Fruit fly (Drosophila melanogaster) whole organism, embryonic: ENCODE measurements around the gene CG6163.

Source experiments
- Bdp1 ChIP-seq: fragments of 200-800 bp; sonication (Bioruptor generic); optimal IDR thresholded peaks from 3 replicates; lab custom pipeline; 2016; ENCODE audit warnings: missing biosample characterization, missing genetic modification characterization
- CG10274 ChIP-seq: fragments of 200-800 bp; sonication (Bioruptor generic); optimal IDR thresholded peaks from 3 replicates; lab custom pipeline; 2017; ENCODE audit warnings: missing biosample characterization, mild to moderate bottlenecking, missing genetic modification characterization
- CG12155 ChIP-seq: fragments of 200-800 bp; sonication (Bioruptor generic); optimal IDR thresholded peaks from 3 replicates; lab custom pipeline; 2016; ENCODE audit warnings: missing biosample characterization, missing genetic modification characterization
- CG12391 ChIP-seq: fragments of 200-800 bp; sonication (Bioruptor generic); optimal IDR thresholded peaks from 3 replicates; lab custom pipeline; 2018; ENCODE audit warnings: missing biosample characterization, mild to moderate bottlenecking, missing genetic modification characterization, moderate library complexity
- CG30431 ChIP-seq: fragments of 200-800 bp; sonication (Bioruptor generic); optimal IDR thresholded peaks from 2 replicates; lab custom pipeline; 2017; ENCODE audit warnings: missing biosample characterization, missing genetic modification characterization
- CG32767 ChIP-seq: fragments of 200-800 bp; sonication (Bioruptor generic); IDR thresholded peaks from 2 replicates; pipeline ENCODE4 v1.3.6; 2022; ENCODE audit warnings: missing biosample characterization, missing genetic modification characterization
- CG3407 ChIP-seq: fragments of 200-800 bp; sonication (Bioruptor generic); optimal IDR thresholded peaks from 2 replicates; lab custom pipeline; 2018; ENCODE audit warnings: missing biosample characterization, mild to moderate bottlenecking, missing genetic modification characterization
- CG6765 ChIP-seq: fragments of 200-800 bp; sonication (Bioruptor generic); optimal IDR thresholded peaks from 3 replicates; lab custom pipeline; 2017; ENCODE audit warnings: missing biosample characterization, mild to moderate bottlenecking, missing genetic modification characterization
- CG6813 ChIP-seq: fragments of 200-800 bp; sonication (Bioruptor generic); optimal IDR thresholded peaks from 2 replicates; lab custom pipeline; 2017; ENCODE audit warnings: missing biosample characterization, missing genetic modification characterization, mild to moderate bottlenecking, moderate library complexity, missing genetic modification reagents
- CG7745 ChIP-seq: fragments of 200-800 bp; sonication (Bioruptor generic); optimal IDR thresholded peaks from 2 replicates; lab custom pipeline; 2018; ENCODE audit warnings: missing biosample characterization, mild to moderate bottlenecking, missing genetic modification characterization, moderate library complexity
- Elba2 ChIP-seq: fragments of 200-800 bp; sonication (Bioruptor generic); optimal IDR thresholded peaks from 3 replicates; lab custom pipeline; 2016; ENCODE audit warnings: missing biosample characterization, missing genetic modification characterization
- Fer3 ChIP-seq: fragments of 200-800 bp; sonication (Bioruptor generic); optimal IDR thresholded peaks from 2 replicates; lab custom pipeline; 2018; ENCODE audit warnings: missing biosample characterization, mild to moderate bottlenecking, missing genetic modification characterization, moderate library complexity
- HHEX ChIP-seq: fragments of 200-800 bp; sonication (Bioruptor generic); optimal IDR thresholded peaks from 3 replicates; lab custom pipeline; 2017; ENCODE audit warnings: missing biosample characterization, mild to moderate bottlenecking, missing genetic modification characterization, missing genetic modification reagents
- HLH54F ChIP-seq: fragments of 200-800 bp; sonication (Bioruptor generic); optimal IDR thresholded peaks from 3 replicates; lab custom pipeline; 2016; ENCODE audit warnings: missing biosample characterization, missing genetic modification characterization
- Jarid2 ChIP-seq: fragments of 200-800 bp; sonication (Bioruptor generic); optimal IDR thresholded peaks from 3 replicates; lab custom pipeline; 2017; ENCODE audit warnings: mild to moderate bottlenecking, missing biosample characterization, missing genetic modification reagents, missing genetic modification characterization
- Max ChIP-seq: fragments of 200-800 bp; sonication (Bioruptor generic); optimal IDR thresholded peaks from 2 replicates; lab custom pipeline; 2016; ENCODE audit warnings: missing biosample characterization, mild to moderate bottlenecking, missing genetic modification characterization
- Med ChIP-seq: fragments of 200-800 bp; sonication (Bioruptor generic); peaks from one replicate; lab custom pipeline; 2016; ENCODE audit warnings: missing biosample characterization, missing genetic modification characterization, mild to moderate bottlenecking, inconsistent platforms, moderate library complexity
- NC2β ChIP-seq: fragments of 200-800 bp; sonication (Bioruptor generic); optimal IDR thresholded peaks from 2 replicates; lab custom pipeline; 2016; ENCODE audit warnings: missing biosample characterization, missing genetic modification characterization
- NfI ChIP-seq: fragments of 200-800 bp; sonication (Bioruptor generic); optimal IDR thresholded peaks from 3 replicates; lab custom pipeline; 2018; ENCODE audit warnings: missing biosample characterization, mild to moderate bottlenecking, missing genetic modification characterization, moderate library complexity
- Rfx ChIP-seq: fragments of 200-800 bp; sonication (Bioruptor generic); IDR thresholded peaks from 2 replicates; pipeline ENCODE4 v1.3.6; 2022; ENCODE audit warnings: missing biosample characterization, missing genetic modification characterization
- Sox102F ChIP-seq: fragments of 200-800 bp; sonication (Bioruptor generic); optimal IDR thresholded peaks from 2 replicates; lab custom pipeline; 2018; ENCODE audit warnings: missing biosample characterization, mild to moderate bottlenecking, missing genetic modification characterization, moderate library complexity
- aop ChIP-seq: fragments of 200-800 bp; sonication (Bioruptor generic); IDR thresholded peaks from 2 replicates; pipeline ENCODE4 v1.3.6; 2022; ENCODE audit warnings: missing biosample characterization, missing genetic modification characterization
- ase ChIP-seq: fragments of 200-800 bp; sonication (Bioruptor generic); IDR thresholded peaks from 3 replicates; pipeline ENCODE4 v1.3.6; 2022; ENCODE audit warnings: missing biosample characterization, missing genetic modification characterization
- ato ChIP-seq: fragments of 200-800 bp; sonication (Bioruptor generic); IDR thresholded peaks from 2 replicates; pipeline ENCODE4 v1.3.6; 2022; ENCODE audit warnings: missing biosample characterization, missing genetic modification characterization; ENCODE audit not compliant: partially characterized antibody
- bbx ChIP-seq: fragments of 200-800 bp; sonication (Bioruptor generic); IDR thresholded peaks from 2 replicates; pipeline ENCODE4 v1.3.6; 2022; ENCODE audit warnings: missing biosample characterization, missing genetic modification characterization; ENCODE audit not compliant: partially characterized antibody
- cas ChIP-seq: fragments of 200-800 bp; sonication (Bioruptor generic); IDR thresholded peaks from 2 replicates; pipeline ENCODE4 v1.3.6; 2022; ENCODE audit warnings: missing biosample characterization, missing genetic modification characterization
- chm ChIP-seq: fragments of 200-800 bp; sonication (Bioruptor generic); IDR thresholded peaks from 2 replicates; pipeline ENCODE4 v1.3.6; 2022; ENCODE audit warnings: missing biosample characterization, missing genetic modification characterization
- dpn ChIP-seq, 2 experiments: fragments of 200-800 bp; sonication (Bioruptor generic); optimal IDR thresholded peaks; 3 replicates each; lab custom pipeline; 2016; ENCODE audit warnings: missing biosample characterization in 2 of 2, missing genetic modification characterization in 2 of 2
- esg ChIP-seq: fragments of 200-800 bp; sonication (Bioruptor generic); conservative IDR thresholded peaks from 2 replicates; pipeline ENCODE4 v1.3.6; 2022; ENCODE audit warnings: missing biosample characterization, missing genetic modification characterization
- h ChIP-seq: fragments of >200 bp; optimal IDR thresholded peaks from 2 replicates; lab custom pipeline; 2017
- knrl ChIP-seq: fragments of 200-800 bp; sonication (Bioruptor generic); IDR thresholded peaks from 3 replicates; pipeline ENCODE4 v1.3.6; 2022; ENCODE audit warnings: missing biosample characterization, missing genetic modification characterization; ENCODE audit not compliant: partially characterized antibody
- maf-S ChIP-seq: fragments of 200-800 bp; sonication (Bioruptor generic); optimal IDR thresholded peaks from 2 replicates; lab custom pipeline; 2016; ENCODE audit warnings: missing biosample characterization, missing genetic modification characterization
- mam ChIP-seq: fragments of 200-800 bp; sonication (Bioruptor generic); optimal IDR thresholded peaks from 3 replicates; lab custom pipeline; 2016; ENCODE audit warnings: missing biosample characterization, missing genetic modification characterization
- mirr ChIP-seq: fragments of 200-800 bp; sonication (Bioruptor generic); optimal IDR thresholded peaks from 3 replicates; lab custom pipeline; 2018; ENCODE audit warnings: missing biosample characterization, mild to moderate bottlenecking, missing genetic modification characterization
- nerfin-2 ChIP-seq: fragments of 200-800 bp; sonication (Bioruptor generic); IDR thresholded peaks from 2 replicates; pipeline ENCODE4 v1.3.6; 2022; ENCODE audit warnings: missing biosample characterization, missing genetic modification characterization; ENCODE audit not compliant: partially characterized antibody
- nmo ChIP-seq: fragments of 200-800 bp; sonication (Bioruptor generic); optimal IDR thresholded peaks from 2 replicates; lab custom pipeline; 2018; ENCODE audit warnings: missing biosample characterization, mild to moderate bottlenecking, missing genetic modification characterization, moderate library complexity
- odd ChIP-seq: fragments of 200-800 bp; sonication (Bioruptor generic); optimal IDR thresholded peaks from 2 replicates; lab custom pipeline; 2017; ENCODE audit warnings: missing biosample characterization, mild to moderate bottlenecking, missing genetic modification characterization
- p53 ChIP-seq: fragments of 200-800 bp; sonication (Bioruptor generic); optimal IDR thresholded peaks from 2 replicates; lab custom pipeline; 2016; ENCODE audit warnings: missing biosample characterization, missing genetic modification characterization
- pnt ChIP-seq: fragments of 200-800 bp; sonication (Bioruptor generic); optimal IDR thresholded peaks from 3 replicates; lab custom pipeline; 2016; ENCODE audit warnings: missing biosample characterization, missing genetic modification characterization
- psq ChIP-seq: fragments of 200-800 bp; sonication (Bioruptor generic); optimal IDR thresholded peaks from 2 replicates; lab custom pipeline; 2017; ENCODE audit warnings: missing biosample characterization, missing genetic modification characterization
- sens ChIP-seq: fragments of 200-800 bp; sonication (Bioruptor generic); peaks from one replicate; lab custom pipeline; 2016; ENCODE audit warnings: missing biosample characterization, missing genetic modification characterization
- slbo ChIP-seq: fragments of 200-800 bp; sonication (Bioruptor generic); IDR thresholded peaks from 2 replicates; pipeline ENCODE4 v1.3.6; 2022; ENCODE audit warnings: missing biosample characterization, missing genetic modification characterization
- sqz ChIP-seq: fragments of 200-800 bp; sonication (Bioruptor generic); optimal IDR thresholded peaks from 3 replicates; lab custom pipeline; 2018; ENCODE audit warnings: missing biosample characterization, mild to moderate bottlenecking, missing genetic modification characterization
- ssp ChIP-seq: fragments of 200-800 bp; sonication (Bioruptor generic); IDR thresholded peaks from 2 replicates; pipeline ENCODE4 v1.3.6; 2022; ENCODE audit warnings: missing biosample characterization, missing genetic modification characterization
- tgo ChIP-seq: fragments of 200-800 bp; sonication (Bioruptor generic); IDR thresholded peaks from 3 replicates; pipeline ENCODE4 v1.3.6; 2022; ENCODE audit warnings: missing biosample characterization, missing genetic modification characterization
- tin ChIP-seq: fragments of 200-800 bp; sonication (Bioruptor generic); optimal IDR thresholded peaks from 3 replicates; lab custom pipeline; 2016; ENCODE audit warnings: missing biosample characterization, missing genetic modification characterization
- ttk ChIP-seq: fragments of 200-800 bp; sonication (Bioruptor generic); IDR thresholded peaks from 2 replicates; pipeline ENCODE4 v2.1.2; 2022; ENCODE audit warnings: missing biosample characterization, missing genetic modification characterization

CG6163 gene

DNA sequence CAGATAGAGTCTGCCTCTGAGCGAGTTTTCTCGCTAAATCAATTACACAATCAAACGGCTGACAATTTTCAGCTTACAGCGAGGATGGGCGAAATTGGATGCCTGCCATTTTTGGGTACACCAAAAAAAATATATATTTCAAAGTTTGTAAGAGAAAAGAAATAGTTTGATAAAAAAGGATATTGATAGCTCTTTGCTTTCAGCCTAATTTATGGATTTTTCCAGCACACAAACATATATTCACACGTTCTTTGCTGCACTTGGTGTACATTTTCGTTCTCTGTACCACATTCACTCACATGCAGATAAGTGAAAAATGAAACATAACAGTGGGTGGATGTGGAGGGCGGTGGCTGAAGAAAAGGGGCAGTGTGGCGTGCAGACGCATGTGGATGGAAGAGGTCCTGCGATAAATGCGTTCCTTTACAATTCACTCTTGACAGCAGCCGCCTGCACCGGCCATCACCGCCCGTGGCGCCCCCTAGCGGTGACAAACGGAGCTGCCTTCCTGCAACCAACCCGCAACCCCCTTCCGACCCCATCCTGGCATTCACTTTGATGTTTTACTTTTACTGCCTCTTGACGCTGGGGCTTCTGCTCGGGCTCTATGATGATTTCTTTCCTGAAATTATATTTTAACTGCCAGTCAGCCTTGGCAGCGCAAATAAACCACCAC lies 49.6 kb downstream of the CG6163 start (continued):
- TF ChIP-seq CG30431 (GFP tag; lab: Kevin White, UChicago) = peak; percentile 6
- no peak for TF ChIP-seq mirr
- peak; percentile 13; the same call in 1 of the 2 replicates for TF ChIP-seq esg (GFP tag; lab: Robert Waterston, UW)
- no peak for TF ChIP-seq knrl (GFP tag; lab: Robert Waterston, UW)
- no peak for TF ChIP-seq tin
- no peak for TF ChIP-seq Elba2 (GFP tag; lab: Kevin White, UChicago)
- TF ChIP-seq nmo = peak; percentile 8
- no peak for TF ChIP-seq dpn (GFP tag; optimal IDR thresholded peaks at IDR 0.05; lab: Kevin White, UChicago)
- TF ChIP-seq maf-S (GFP tag; lab: Kevin White, UChicago) = no peak
- TF ChIP-seq nerfin-2 (GFP tag; lab: Robert Waterston, UW) = no peak
- TF ChIP-seq ttk (GFP tag; lab: Robert Waterston, UW) = no peak
- no peak for TF ChIP-seq pnt (GFP tag; lab: Kevin White, UChicago)
- TF ChIP-seq HLH54F (GFP tag; lab: Kevin White, UChicago) = no peak
- TF ChIP-seq CG12155 (GFP tag; lab: Kevin White, UChicago) = no peak
- no peak for TF ChIP-seq CG7745 (tag; lab: Kevin White, UChicago)
- peak; percentile 23; the same call in 1 of the 3 replicates for TF ChIP-seq tgo (GFP tag; lab: Robert Waterston, UW)
- TF ChIP-seq Fer3 = no peak
- peak; percentile 14 for TF ChIP-seq Sox102F (GFP tag; lab: Kevin White, UChicago)
- peak; percentile 77 for TF ChIP-seq sens
- no peak for TF ChIP-seq ato

- TF ChIP-seq HHEX = no peak
- no peak for TF ChIP-seq ssp (GFP tag; lab: Robert Waterston, UW)
- no peak for TF ChIP-seq Rfx (GFP tag; lab: Robert Waterston, UW)
- TF ChIP-seq CG6813 (GFP tag; lab: Kevin White, UChicago) = no peak
- TF ChIP-seq psq (GFP tag; lab: Kevin White, UChicago) = no peak
- no peak for TF ChIP-seq mam (GFP tag; lab: Kevin White, UChicago)
- TF ChIP-seq p53 (GFP tag; lab: Kevin White, UChicago) = no peak
- no peak for TF ChIP-seq CG6765 (GFP tag; lab: Kevin White, UChicago)
- 0 out of 2 replicates have a peak, but pooled peaks have one; percentile 50 for TF ChIP-seq chm (GFP tag; lab: Robert Waterston, UW)
- no peak for TF ChIP-seq aop (GFP tag; lab: Robert Waterston, UW)
- no peak for TF ChIP-seq bbx (GFP tag; lab: Robert Waterston, UW)
- 0 out of 3 replicates have a peak, but pooled peaks have one; percentile 26 for TF ChIP-seq ase (GFP tag; lab: Robert Waterston, UW)
- no peak for TF ChIP-seq Jarid2 (GFP tag; lab: Kevin White, UChicago)
- TF ChIP-seq Bdp1 = no peak
- no peak for TF ChIP-seq CG12391 (tag; lab: Kevin White, UChicago)
- peak; percentile 75 for TF ChIP-seq Med (GFP tag; lab: Kevin White, UChicago)
- no peak for TF ChIP-seq NC2β (GFP tag; lab: Kevin White, UChicago)
- TF ChIP-seq slbo = no peak
- no peak for TF ChIP-seq Max
- TF ChIP-seq sqz (GFP tag; lab: Kevin White, UChicago) = no peak
- TF ChIP-seq CG3407 (GFP tag; lab: Kevin White, UChicago) = no peak
- no peak for TF ChIP-seq h (lab: Kevin White, UChicago)
- no peak for TF ChIP-seq odd (GFP tag; lab: Kevin White, UChicago)
- no peak for TF ChIP-seq CG32767
- TF ChIP-seq CG10274 = no peak
- no peak for TF ChIP-seq cas
- no peak for TF ChIP-seq NfI (GFP tag; lab: Kevin White, UChicago)
Observed at dm6 chr3L:11312698-11313097, 52.0 kb downstream of the CG6163 start.
